Fruit fly (Drosophila melanogaster) whole organism, pupa: Measurements from ENCODE around the gene Shab.

Source experiments
- CG13204 ChIP-seq: fragments of 200-800 bp; sonication (Bioruptor generic); optimal IDR thresholded peaks from 2 replicates; lab custom pipeline; 2018; ENCODE audit warnings: missing biosample characterization, mild to moderate bottlenecking, missing genetic modification characterization, moderate library complexity
- CG17806 ChIP-seq: fragments of 200-800 bp; sonication (Bioruptor generic); optimal IDR thresholded peaks from 2 replicates; lab custom pipeline; 2018; ENCODE audit warnings: missing biosample characterization, mild to moderate bottlenecking, missing genetic modification characterization, moderate library complexity
- CG34367 ChIP-seq: fragments of 200-800 bp; sonication (Bioruptor generic); optimal IDR thresholded peaks from 2 replicates; lab custom pipeline; 2018; ENCODE audit warnings: missing biosample characterization, mild to moderate bottlenecking, missing genetic modification characterization
- CG4496 ChIP-seq: fragments of 200-800 bp; sonication (Bioruptor generic); IDR thresholded peaks from 3 replicates; pipeline ENCODE4 v1.3.6; 2022; ENCODE audit warnings: missing biosample characterization, missing genetic modification characterization
- CG9948 ChIP-seq: fragments of 200-800 bp; sonication (Bioruptor generic); optimal IDR thresholded peaks from 2 replicates; lab custom pipeline; 2018; ENCODE audit warnings: missing biosample characterization, mild to moderate bottlenecking, missing genetic modification characterization, moderate library complexity
- D1 ChIP-seq: fragments of 200-800 bp; sonication (Bioruptor generic); optimal IDR thresholded peaks from 2 replicates; lab custom pipeline; 2018; ENCODE audit warnings: missing biosample characterization, mild to moderate bottlenecking, missing genetic modification characterization, moderate library complexity
- EcR ChIP-seq: fragments of 200-800 bp; sonication (Bioruptor generic); optimal IDR thresholded peaks from 3 replicates; lab custom pipeline; 2019; ENCODE audit warnings: missing biosample characterization, missing genetic modification characterization, mild to moderate bottlenecking, moderate library complexity, missing genetic modification reagents
- Pif1B ChIP-seq: fragments of 200-800 bp; sonication (Bioruptor generic); optimal IDR thresholded peaks from 3 replicates; lab custom pipeline; 2016; ENCODE audit warnings: missing biosample characterization, missing genetic modification characterization
- Snoo ChIP-seq: fragments of 200-800 bp; sonication (Bioruptor generic); optimal IDR thresholded peaks from 3 replicates; lab custom pipeline; 2017; ENCODE audit warnings: missing biosample characterization, mild to moderate bottlenecking, missing genetic modification characterization, inconsistent platforms
- fd96Ca ChIP-seq: fragments of 200-800 bp; sonication (Bioruptor generic); IDR thresholded peaks from 3 replicates; pipeline ENCODE4 v1.3.6; 2022; ENCODE audit warnings: missing biosample characterization, missing genetic modification characterization
- gl ChIP-seq: fragments of 200-800 bp; sonication (Bioruptor generic); optimal IDR thresholded peaks from 2 replicates; lab custom pipeline; 2018; ENCODE audit warnings: missing biosample characterization, mild to moderate bottlenecking, missing genetic modification characterization

- TF ChIP-seq EcR: peak; percentile 63
- peak; percentile 32 for TF ChIP-seq CG9948 (tag; lab: Kevin White, UChicago)
- TF ChIP-seq fd96Ca (GFP tag; lab: Robert Waterston, UW): no peak
- TF ChIP-seq CG34367 (tag; lab: Kevin White, UChicago): peak; percentile 35
- no peak for TF ChIP-seq CG4496 (GFP tag; lab: Robert Waterston, UW)
- peak; percentile 37 for TF ChIP-seq CG17806 (tag; lab: Kevin White, UChicago)
- peak; percentile 64 for TF ChIP-seq gl (tag; lab: Kevin White, UChicago)
- peak; percentile 74 for TF ChIP-seq CG13204 (GFP tag; lab: Kevin White, UChicago)
- peak; percentile 57 for TF ChIP-seq Snoo (tag; lab: Kevin White, UChicago)
- peak; percentile 40 for TF ChIP-seq Pif1B (GFP tag; lab: Kevin White, UChicago)
- TF ChIP-seq D1 (tag; lab: Kevin White, UChicago): no peak
These were observed 21.8 kb upstream of the Shab start for dm6 chr3L:2873059-2873458.
